Worm (Caenorhabditis elegans) whole organism, L2 larva: ENCODE data around the gene plpp-1.2.

ENCODE experiments used
- elt-1 ChIP-seq: fragments of 150-350 bp; optimal IDR thresholded peaks from 2 replicates; lab custom pipeline; 2014; ENCODE audit warnings: missing biosample characterization, missing genetic modification characterization
- nhr-6 ChIP-seq: fragments of 150-350 bp; optimal IDR thresholded peaks from 2 replicates; lab custom pipeline; 2014; ENCODE audit warnings: missing biosample characterization, missing genetic modification characterization

DNA sequence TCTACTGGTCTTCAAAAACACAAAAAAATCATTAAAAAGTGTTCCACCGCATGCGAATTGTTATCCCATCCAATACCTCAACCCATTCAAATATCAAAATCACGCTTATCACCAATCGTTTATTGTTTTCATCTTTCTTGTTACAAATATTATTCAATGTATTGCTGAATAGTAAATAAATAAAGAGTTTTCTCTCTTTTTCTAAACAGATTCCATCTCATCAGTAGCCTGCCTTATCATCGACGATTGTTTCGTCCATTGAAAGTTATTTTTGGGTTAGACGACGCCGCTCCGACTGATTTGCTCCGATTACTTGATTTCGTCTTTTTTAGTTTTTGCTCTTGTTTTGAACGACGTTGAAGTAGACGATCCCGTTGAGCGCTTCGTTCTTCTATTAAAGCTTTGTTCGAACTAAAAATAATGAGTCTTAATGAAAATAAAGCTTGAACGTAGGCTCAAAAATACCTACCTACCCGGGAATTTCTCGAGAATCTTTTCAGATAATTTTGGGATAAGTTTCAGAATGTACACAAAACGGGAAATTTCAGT, 40.9 kb downstream of the plpp-1.2 start:
- no peak for TF ChIP-seq nhr-6 (tag; lab: Kevin White, UChicago)
- TF ChIP-seq elt-1 (tag; lab: Kevin White, UChicago), result no peak
